Fruit fly (Drosophila melanogaster) whole organism, wandering third instar larva: Measurements from ENCODE around the gene mus302.

ENCODE experiments used
- Hr83 ChIP-seq: fragments of 200-300 bp; sonication (Bioruptor generic); optimal IDR thresholded peaks from 2 replicates; lab custom pipeline; 2016; ENCODE audit warnings: missing biosample characterization, mild to moderate bottlenecking, missing genetic modification characterization, moderate library complexity; ENCODE audit not compliant: poor library complexity, severe bottlenecking
- dl ChIP-seq, 2 experiments: fragments of 175-275, 200-275 bp in 1 of 2; fragments of 200-275 bp in 1 of 2; sonication (Bioruptor generic); optimal IDR thresholded peaks; lab custom pipeline; 2018; ENCODE audit warnings: mild to moderate bottlenecking in 2 of 2, missing biosample characterization in 2 of 2, missing genetic modification characterization in 2 of 2, moderate library complexity in 2 of 2; ENCODE audit not compliant: partially characterized antibody in 2 of 2, insufficient read depth in 1 of 2
- foxo ChIP-seq, 2 experiments: fragments of 200-800 bp; sonication (Bioruptor generic); optimal IDR thresholded peaks; 2 replicates in 1 of 2; 3 replicates in 1 of 2; lab custom pipeline; 2016 to 2017; ENCODE audit warnings: missing biosample characterization in 2 of 2, missing genetic modification characterization in 2 of 2
- sage ChIP-seq: fragments of 200-800 bp; sonication (Bioruptor generic); optimal IDR thresholded peaks from 2 replicates; lab custom pipeline; 2016; ENCODE audit warnings: missing biosample characterization, mild to moderate bottlenecking, missing genetic modification characterization
- usp ChIP-seq: fragments of >200 bp; optimal IDR thresholded peaks from 2 replicates; lab custom pipeline; 2017; ENCODE audit warnings: missing biosample characterization, missing genetic modification characterization
- woc ChIP-seq: sonication (Bioruptor generic); optimal IDR thresholded peaks from 2 replicates; lab custom pipeline; 2016; ENCODE audit warnings: missing biosample characterization, mild to moderate bottlenecking, missing genetic modification characterization

dm6 chr3L:16807558-16807957 is 28.0 kb upstream of the mus302 start, which contains the start of gene CG9674:
- no peak for TF ChIP-seq dl (GFP tag; optimal IDR thresholded peaks at IDR 0.05; lab: Kevin White, UChicago; ENCODE audit: insufficient read depth in 1 of 2, partially characterized antibody in 2 of 2)
- no peak for TF ChIP-seq Hr83 (GFP tag; lab: Kevin White, UChicago)
- no peak for TF ChIP-seq woc (GFP tag; lab: Kevin White, UChicago)
- no peak for TF ChIP-seq sage
- no peak for TF ChIP-seq usp (GFP tag; lab: Kevin White, UChicago)
- no peak for TF ChIP-seq foxo (GFP tag; optimal IDR thresholded peaks at IDR 0.05; lab: Kevin White, UChicago)
